Fruit fly (Drosophila melanogaster): ENCODE measurements around the gene mrn.

DNA sequence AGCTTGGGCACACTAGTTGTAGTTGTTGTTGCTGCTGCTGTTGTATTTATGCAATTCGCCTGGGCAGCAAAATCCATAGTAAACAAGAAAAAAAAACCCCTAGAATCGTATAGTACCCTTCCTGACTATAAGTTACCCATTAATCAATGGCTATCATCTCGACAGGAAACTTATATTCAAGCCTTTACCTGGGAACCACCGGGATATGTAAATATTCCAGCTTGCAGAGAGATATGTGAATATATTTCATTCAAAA is 16.6 kb downstream of the mrn start:
- TF ChIP-seq fru (GFP tag; optimal IDR thresholded peaks at IDR 0.05) (no peak), dmrt93B (GFP tag; optimal IDR thresholded peaks at IDR 0.05) (no peak), h (GFP tag; optimal IDR thresholded peaks at IDR 0.05) (no peak), Dfd (GFP tag; optimal IDR thresholded peaks at IDR 0.05) (no peak), psq (GFP tag; optimal IDR thresholded peaks at IDR 0.05) (no peak), OdsH (GFP tag; optimal IDR thresholded peaks at IDR 0.05) (no peak), pan (optimal IDR thresholded peaks at IDR 0.05) (no peak), Dif (GFP tag; optimal IDR thresholded peaks at IDR 0.05; ENCODE audit: partially characterized antibody) (no peak), sv (GFP tag; optimal IDR thresholded peaks at IDR 0.05) (no peak), brk (GFP tag; optimal IDR thresholded peaks at IDR 0.05) (no peak)

All from whole organism, wandering third instar larva.